Worm (Caenorhabditis elegans) whole organism, late embryonic: ENCODE results near the gene edg-1.
A peak's percentile ranks its signal among the peaks of the same experiment; 100 is the strongest.

Experiments
- C08G9.2 ChIP-seq: sonication (generic microtip); optimal IDR thresholded peaks from 2 replicates; lab custom pipeline; 2016; ENCODE audit warnings: mild to moderate bottlenecking, missing genetic modification characterization, moderate library complexity, missing compliant biosample characterization
- C38D4.7 ChIP-seq: fragments of 200-800 bp; sonication (Bioruptor generic); optimal IDR thresholded peaks from 2 replicates; lab custom pipeline; 2018; ENCODE audit warnings: mild to moderate bottlenecking, missing genetic modification characterization, moderate library complexity, missing compliant biosample characterization
- F13H6.1 ChIP-seq: sonication (generic microtip); optimal IDR thresholded peaks from 2 replicates; lab custom pipeline; 2016; ENCODE audit warnings: missing genetic modification characterization, missing compliant biosample characterization
- K02D7.2 ChIP-seq: sonication (generic microtip); optimal IDR thresholded peaks from 2 replicates; lab custom pipeline; 2017; ENCODE audit warnings: mild to moderate bottlenecking, missing genetic modification characterization, missing compliant biosample characterization
- K09A11.1 ChIP-seq: sonication (generic microtip); optimal IDR thresholded peaks from 2 replicates; lab custom pipeline; 2017; ENCODE audit warnings: antibody characterized with exemption, mild to moderate bottlenecking, missing genetic modification characterization, missing compliant biosample characterization; ENCODE audit not compliant: insufficient read depth
- T23F11.4 ChIP-seq: fragments of 200-800 bp; sonication (Bioruptor generic); optimal IDR thresholded peaks from 2 replicates; lab custom pipeline; 2018; ENCODE audit warnings: mild to moderate bottlenecking, missing genetic modification characterization, missing compliant biosample characterization
- ahr-1 ChIP-seq: sonication (generic microtip); optimal IDR thresholded peaks from 2 replicates; lab custom pipeline; 2016; ENCODE audit warnings: missing genetic modification characterization, missing compliant biosample characterization
- ama-1 ChIP-seq: fragments of 150-350 bp; optimal IDR thresholded peaks from 2 replicates; lab custom pipeline; 2014
- ceh-14 ChIP-seq: sonication (generic microtip); optimal IDR thresholded peaks from 2 replicates; lab custom pipeline; 2016; ENCODE audit warnings: missing genotype, missing genetic modification characterization, missing compliant biosample characterization
- ceh-18 ChIP-seq: sonication (generic microtip); optimal IDR thresholded peaks from 2 replicates; lab custom pipeline; 2016; ENCODE audit warnings: missing genetic modification characterization, missing compliant biosample characterization
- ceh-31 ChIP-seq: sonication (generic microtip); optimal IDR thresholded peaks from 2 replicates; lab custom pipeline; 2016; ENCODE audit warnings: missing genetic modification characterization, missing compliant biosample characterization
- ceh-45 ChIP-seq: fragments of 200-800 bp; sonication (Bioruptor generic); IDR thresholded peaks from 2 replicates; pipeline ENCODE4 v1.3.6; 2022; ENCODE audit warnings: missing genetic modification reagents, missing genetic modification characterization, missing compliant biosample characterization
- ceh-48 ChIP-seq: sonication (generic microtip); optimal IDR thresholded peaks from 2 replicates; lab custom pipeline; 2016; ENCODE audit warnings: missing genetic modification characterization, inconsistent platforms, missing compliant biosample characterization
- ceh-9 ChIP-seq: sonication (generic microtip); optimal IDR thresholded peaks from 2 replicates; lab custom pipeline; 2016; ENCODE audit warnings: mild to moderate bottlenecking, missing genetic modification characterization, inconsistent platforms, missing compliant biosample characterization
- elt-2 ChIP-seq: sonication (generic microtip); optimal IDR thresholded peaks from 2 replicates; lab custom pipeline; 2016; ENCODE audit warnings: missing genetic modification reagents, missing genetic modification characterization, missing compliant biosample characterization
- fkh-10 ChIP-seq: fragments of 150-350 bp; optimal IDR thresholded peaks from 2 replicates; lab custom pipeline; 2014; ENCODE audit warnings: missing biosample characterization, missing genetic modification reagents, missing genetic modification characterization
- fkh-6 ChIP-seq: sonication (generic microtip); optimal IDR thresholded peaks from 2 replicates; lab custom pipeline; 2016; ENCODE audit warnings: missing genetic modification characterization, missing compliant biosample characterization
- hlh-13 ChIP-seq: fragments of 200-800 bp; sonication (Bioruptor generic); optimal IDR thresholded peaks from 2 replicates; lab custom pipeline; 2018; ENCODE audit warnings: mild to moderate bottlenecking, missing genetic modification characterization, missing compliant biosample characterization
- hlh-15 ChIP-seq: sonication (generic microtip); optimal IDR thresholded peaks from 2 replicates; lab custom pipeline; 2016; ENCODE audit warnings: missing genetic modification characterization, missing compliant biosample characterization
- hlh-30 ChIP-seq: sonication (generic microtip); optimal IDR thresholded peaks from 2 replicates; lab custom pipeline; 2017; ENCODE audit warnings: antibody characterized with exemption, missing genetic modification characterization, missing compliant biosample characterization; ENCODE audit not compliant: insufficient read depth
- hlh-8 ChIP-seq: sonication (generic microtip); optimal IDR thresholded peaks from 2 replicates; lab custom pipeline; 2016; ENCODE audit warnings: missing genotype, missing genetic modification characterization, missing compliant biosample characterization
- lin-11 ChIP-seq: fragments of 200-800 bp; sonication (Bioruptor generic); optimal IDR thresholded peaks from 2 replicates; lab custom pipeline; 2018; ENCODE audit warnings: mild to moderate bottlenecking, missing genetic modification characterization, missing compliant biosample characterization
- mec-3 ChIP-seq: sonication (generic microtip); optimal IDR thresholded peaks from 2 replicates; lab custom pipeline; 2016; ENCODE audit warnings: borderline replicate concordance, missing genetic modification characterization, missing compliant biosample characterization
- nfya-1 ChIP-seq: sonication (generic microtip); optimal IDR thresholded peaks from 2 replicates; lab custom pipeline; 2017; ENCODE audit warnings: missing genetic modification characterization, mild to moderate bottlenecking, missing compliant biosample characterization, antibody characterized with exemption, moderate library complexity
- nhr-11 ChIP-seq: fragments of 150-350 bp; optimal IDR thresholded peaks from 2 replicates; lab custom pipeline; 2014; ENCODE audit warnings: missing biosample characterization, missing genetic modification characterization
- odd-2 ChIP-seq: sonication (generic microtip); optimal IDR thresholded peaks from 2 replicates; lab custom pipeline; 2017; ENCODE audit warnings: antibody characterized with exemption, mild to moderate bottlenecking, missing genetic modification characterization, missing compliant biosample characterization
- sox-2 ChIP-seq: fragments of 200-800 bp; sonication (Bioruptor generic); IDR thresholded peaks from 2 replicates; pipeline ENCODE4 v1.3.6; 2022; ENCODE audit warnings: missing genetic modification reagents, missing genetic modification characterization, missing compliant biosample characterization
- tbx-2 ChIP-seq: sonication (generic microtip); optimal IDR thresholded peaks from 2 replicates; lab custom pipeline; 2016; ENCODE audit warnings: missing genetic modification characterization, missing compliant biosample characterization
- unc-42 ChIP-seq: sonication (generic microtip); optimal IDR thresholded peaks from 2 replicates; lab custom pipeline; 2016; ENCODE audit warnings: missing genotype, missing genetic modification characterization, missing compliant biosample characterization
- zip-5 ChIP-seq: sonication (generic microtip); optimal IDR thresholded peaks from 2 replicates; lab custom pipeline; 2016; ENCODE audit warnings: missing genetic modification characterization, missing compliant biosample characterization
- ztf-16 ChIP-seq: sonication (generic microtip); optimal IDR thresholded peaks from 2 replicates; lab custom pipeline; 2017; ENCODE audit warnings: missing genetic modification characterization, missing compliant biosample characterization

Gene edg-1

ce11 chrIV:11286112-11286511, 34.5 kb upstream of the edg-1 start:
- no peak for TF ChIP-seq K09A11.1 (tag; lab: Kevin White, UChicago)
- TF ChIP-seq hlh-30 (tag; lab: Kevin White, UChicago), result no peak
- TF ChIP-seq odd-2 (tag; lab: Kevin White, UChicago), result no peak
- no peak for TF ChIP-seq ceh-14
- no peak for TF ChIP-seq F13H6.1 (tag; lab: Kevin White, UChicago)
- TF ChIP-seq lin-11 (tag; lab: Kevin White, UChicago), result no peak
- TF ChIP-seq C38D4.7 (GFP tag; lab: Kevin White, UChicago), result no peak
- no peak for TF ChIP-seq ceh-31
- no peak for TF ChIP-seq ztf-16 (tag; lab: Kevin White, UChicago)
- TF ChIP-seq sox-2 (GFP tag; lab: Robert Waterston, UW), result no peak
- no peak for TF ChIP-seq ceh-48 (tag; lab: Kevin White, UChicago)
- TF ChIP-seq T23F11.4 (GFP tag; lab: Kevin White, UChicago), result no peak
- no peak for TF ChIP-seq hlh-13 (GFP tag; lab: Kevin White, UChicago)
- no peak for TF ChIP-seq zip-5 (tag; lab: Kevin White, UChicago)
- no peak for TF ChIP-seq tbx-2 (tag; lab: Kevin White, UChicago)
- no peak for TF ChIP-seq ama-1 (lab: Kevin White, UChicago)
- TF ChIP-seq fkh-6 (tag; lab: Kevin White, UChicago), result no peak
- TF ChIP-seq ceh-45 (GFP tag; lab: Robert Waterston, UW), result no peak
- no peak for TF ChIP-seq fkh-10 (GFP tag; lab: Kevin White, UChicago)

- no peak for TF ChIP-seq ahr-1 (tag; lab: Kevin White, UChicago)
- TF ChIP-seq tbx-2 (tag; lab: Kevin White, UChicago), result no peak
- TF ChIP-seq K02D7.2 (tag; lab: Kevin White, UChicago), result no peak
- TF ChIP-seq, all 69 proteins: peak for 0
These were observed 33.1 kb upstream of the edg-1 start, which contains the start of gene F54D1.6 for ce11 chrIV:11287511-11287910. Gene F54D1.6 (plus strand): TSS chrIV:11287811.

- TF ChIP-seq elt-2 (tag; lab: Kevin White, UChicago), result peak; percentile 54
- no peak for TF ChIP-seq nfya-1
These were observed 31.6 kb upstream of the edg-1 start for ce11 chrIV:11288965-11289364.

- TF ChIP-seq C08G9.2 (tag; lab: Kevin White, UChicago), result no peak
- TF ChIP-seq mec-3 (tag; lab: Kevin White, UChicago), result no peak
- TF ChIP-seq ceh-9 (tag; lab: Kevin White, UChicago), result no peak
- TF ChIP-seq nfya-1, result no peak
- no peak for TF ChIP-seq ceh-45 (GFP tag; lab: Robert Waterston, UW)
- no peak for TF ChIP-seq hlh-15 (tag; lab: Kevin White, UChicago)
- TF ChIP-seq K02D7.2 (tag; lab: Kevin White, UChicago), result no peak
- TF ChIP-seq hlh-13 (GFP tag; lab: Kevin White, UChicago), result no peak
- TF ChIP-seq nhr-11 (tag; lab: Kevin White, UChicago), result no peak
- no peak for TF ChIP-seq hlh-8 (tag; lab: Kevin White, UChicago)
- no peak for TF ChIP-seq sox-2 (GFP tag; lab: Robert Waterston, UW)
These were observed 23.8 kb upstream of the edg-1 start, which contains the start of gene mttu-1 for ce11 chrIV:11296787-11297186. Gene mttu-1 (minus strand): TSS chrIV:11296887.

ce11 chrIV:11298154-11299086, 22.2 kb upstream of the edg-1 start, which contains the start of the genes B0035.15 and dnj-1:
Gene B0035.15 (minus strand): TSS chrIV:11298252.
Gene dnj-1 (plus strand): TSS chrIV:11299036.
- TF ChIP-seq ceh-31 (no peak), nfya-1 (peak; percentile 11), unc-42 (tag; lab: Kevin White, UChicago) (peak; percentile 56), ceh-18 (no peak), ceh-48 (tag; lab: Kevin White, UChicago) (peak; percentile 71), nhr-11 (tag; lab: Kevin White, UChicago) (no peak), tbx-2 (tag; lab: Kevin White, UChicago) (peak; percentile 21)
